Fruit fly (Drosophila melanogaster) whole organism, embryonic: ENCODE data around the gene CG4459.

Source experiments
- C15 ChIP-seq: fragments of 200-800 bp; sonication (Bioruptor generic); IDR thresholded peaks from 3 replicates; pipeline ENCODE4 v1.3.6; 2022; ENCODE audit warnings: missing biosample characterization, missing genetic modification characterization
- CG10543 ChIP-seq: fragments of 200-800 bp; sonication (Bioruptor generic); optimal IDR thresholded peaks from 3 replicates; lab custom pipeline; 2017; ENCODE audit warnings: missing biosample characterization, mild to moderate bottlenecking, missing genetic modification characterization, moderate library complexity
- CG12744 ChIP-seq: fragments of 200-800 bp; sonication (Bioruptor generic); optimal IDR thresholded peaks from 2 replicates; lab custom pipeline; 2016; ENCODE audit warnings: missing biosample characterization, missing genetic modification characterization
- CG13624 ChIP-seq: fragments of 200-800 bp; sonication (Bioruptor generic); optimal IDR thresholded peaks from 2 replicates; lab custom pipeline; 2016; ENCODE audit warnings: missing biosample characterization, missing genetic modification characterization
- CG13894 ChIP-seq: fragments of 200-800 bp; sonication (Bioruptor generic); optimal IDR thresholded peaks from 3 replicates; lab custom pipeline; 2018; ENCODE audit warnings: missing biosample characterization, mild to moderate bottlenecking, missing genetic modification characterization, moderate library complexity
- CG14050 ChIP-seq: fragments of 200-800 bp; sonication (Bioruptor generic); IDR thresholded peaks from 3 replicates; pipeline ENCODE4 v1.3.6; 2022; ENCODE audit warnings: missing biosample characterization, missing genetic modification characterization
- CG15514 ChIP-seq: fragments of 200-800 bp; sonication (Bioruptor generic); optimal IDR thresholded peaks from 3 replicates; lab custom pipeline; 2017; ENCODE audit warnings: missing biosample characterization, missing genetic modification characterization, mild to moderate bottlenecking, moderate library complexity, missing genetic modification reagents
- CG17802 ChIP-seq: fragments of 200-800 bp; sonication (Bioruptor generic); optimal IDR thresholded peaks from 2 replicates; lab custom pipeline; 2018; ENCODE audit warnings: missing biosample characterization, mild to moderate bottlenecking, missing genetic modification characterization, moderate library complexity
- CG31224 ChIP-seq: fragments of 200-800 bp; sonication (Bioruptor generic); IDR thresholded peaks from 2 replicates; pipeline ENCODE4 v1.3.6; 2022; ENCODE audit warnings: missing biosample characterization, missing genetic modification characterization
- CG31365 ChIP-seq: fragments of 200-800 bp; sonication (Bioruptor generic); optimal IDR thresholded peaks from 2 replicates; lab custom pipeline; 2018; ENCODE audit warnings: missing biosample characterization, mild to moderate bottlenecking, missing genetic modification characterization
- CG3163 ChIP-seq: fragments of 200-800 bp; sonication (Bioruptor generic); optimal IDR thresholded peaks from 3 replicates; lab custom pipeline; 2016; ENCODE audit warnings: missing biosample characterization, missing genetic modification characterization
- CG3995 ChIP-seq: fragments of 200-800 bp; sonication (Bioruptor generic); optimal IDR thresholded peaks from 3 replicates; lab custom pipeline; 2016; ENCODE audit warnings: missing biosample characterization, missing genetic modification characterization
- CG42726 ChIP-seq: fragments of 200-800 bp; sonication (Bioruptor generic); IDR thresholded peaks from 2 replicates; pipeline ENCODE4 v1.3.6; 2022; ENCODE audit warnings: missing biosample characterization, missing genetic modification characterization; ENCODE audit not compliant: partially characterized antibody
- CG4424 ChIP-seq: fragments of 200-800 bp; sonication (Bioruptor generic); optimal IDR thresholded peaks from 3 replicates; lab custom pipeline; 2016; ENCODE audit warnings: missing biosample characterization, missing genetic modification characterization
- CG6254 ChIP-seq: fragments of 200-800 bp; sonication (Bioruptor generic); optimal IDR thresholded peaks from 3 replicates; lab custom pipeline; 2017; ENCODE audit warnings: mild to moderate bottlenecking, missing biosample characterization, missing genetic modification reagents, missing genetic modification characterization
- CG6654 ChIP-seq: fragments of 200-800 bp; sonication (Bioruptor generic); optimal IDR thresholded peaks from 2 replicates; lab custom pipeline; 2017; ENCODE audit warnings: missing biosample characterization, mild to moderate bottlenecking, missing genetic modification characterization
- CG9932 ChIP-seq: fragments of 200-800 bp; sonication (Bioruptor generic); IDR thresholded peaks from 2 replicates; pipeline ENCODE4 v1.3.6; 2022; ENCODE audit warnings: missing biosample characterization, missing genetic modification characterization
- CoRest ChIP-seq: fragments of 200-800 bp; sonication (Bioruptor generic); optimal IDR thresholded peaks from 3 replicates; lab custom pipeline; 2018; ENCODE audit warnings: missing biosample characterization, mild to moderate bottlenecking, missing genetic modification characterization, moderate library complexity
- Doc3 ChIP-seq: fragments of 200-800 bp; sonication (Bioruptor generic); IDR thresholded peaks from 3 replicates; pipeline ENCODE4 v1.3.6; 2022; ENCODE audit warnings: missing biosample characterization, missing genetic modification characterization; ENCODE audit not compliant: partially characterized antibody
- Drgx ChIP-seq: fragments of 200-800 bp; sonication (Bioruptor generic); IDR thresholded peaks from 2 replicates; pipeline ENCODE4 v1.3.6; 2022; ENCODE audit warnings: missing biosample characterization, missing genetic modification characterization
- HLHmδ ChIP-seq: fragments of 200-800 bp; sonication (Bioruptor generic); optimal IDR thresholded peaks from 2 replicates; lab custom pipeline; 2018; ENCODE audit warnings: missing biosample characterization, mild to moderate bottlenecking, missing genetic modification characterization, moderate library complexity
- HmgD ChIP-seq: fragments of 200-800 bp; sonication (Bioruptor generic); optimal IDR thresholded peaks from 3 replicates; lab custom pipeline; 2016; ENCODE audit warnings: missing biosample characterization, missing genetic modification characterization
- Hr78 ChIP-seq, 2 experiments: fragments of 200-800 bp in 1 of 2; fragments of >200 bp in 1 of 2; sonication (Bioruptor generic) in 1 of 2; optimal IDR thresholded peaks; 2 replicates each; lab custom pipeline; 2017 to 2019; ENCODE audit warnings: missing biosample characterization in 2 of 2, missing genetic modification characterization in 2 of 2, mild to moderate bottlenecking in 1 of 2, moderate library complexity in 1 of 2
- MBD-R2 ChIP-seq: fragments of 200-800 bp; sonication (Bioruptor generic); IDR thresholded peaks from 2 replicates; pipeline ENCODE4 v1.3.6; 2022; ENCODE audit warnings: missing biosample characterization, missing genetic modification characterization
- Mad ChIP-seq: fragments of 200-800 bp; sonication (Bioruptor generic); optimal IDR thresholded peaks from 2 replicates; lab custom pipeline; 2016; ENCODE audit warnings: missing biosample characterization, missing genetic modification characterization
- Nf-YB ChIP-seq: fragments of 200-800 bp; sonication (Bioruptor generic); optimal IDR thresholded peaks from 3 replicates; lab custom pipeline; 2019; ENCODE audit warnings: missing biosample characterization, mild to moderate bottlenecking, missing genetic modification characterization, moderate library complexity
- Ptx1 ChIP-seq: fragments of 200-800 bp; sonication (Bioruptor generic); IDR thresholded peaks from 2 replicates; pipeline ENCODE4 v1.3.6; 2022; ENCODE audit warnings: missing biosample characterization, missing genetic modification characterization
- Side ChIP-seq: fragments of 200-800 bp; sonication (Bioruptor generic); optimal IDR thresholded peaks from 2 replicates; lab custom pipeline; 2016; ENCODE audit warnings: missing biosample characterization, missing genetic modification characterization
- Sin3A ChIP-seq: fragments of >200 bp; optimal IDR thresholded peaks from 2 replicates; lab custom pipeline; 2018
- Ssrp ChIP-seq: fragments of 200-800 bp; sonication (Bioruptor generic); optimal IDR thresholded peaks from 2 replicates; lab custom pipeline; 2018; ENCODE audit warnings: missing biosample characterization, mild to moderate bottlenecking, missing genetic modification characterization, moderate library complexity
- ab ChIP-seq: fragments of 200-800 bp; sonication (Bioruptor generic); optimal IDR thresholded peaks from 2 replicates; lab custom pipeline; 2016; ENCODE audit warnings: missing biosample characterization, missing genetic modification characterization
- ash1 ChIP-seq: fragments of 200-800 bp; sonication (Bioruptor generic); optimal IDR thresholded peaks from 2 replicates; lab custom pipeline; 2018; ENCODE audit warnings: missing biosample characterization, mild to moderate bottlenecking, missing genetic modification characterization
- bowl ChIP-seq: fragments of 200-800 bp; sonication (Bioruptor generic); IDR thresholded peaks from 2 replicates; pipeline ENCODE4 v1.3.6; 2022; ENCODE audit warnings: missing biosample characterization, missing genetic modification characterization
- gcm ChIP-seq: fragments of 200-800 bp; sonication (Bioruptor generic); optimal IDR thresholded peaks from 2 replicates; lab custom pipeline; 2019; ENCODE audit warnings: missing biosample characterization, mild to moderate bottlenecking, missing genetic modification characterization, moderate library complexity
- gro ChIP-seq: fragments of 200-800 bp; sonication (Bioruptor generic); optimal IDR thresholded peaks from 2 replicates; lab custom pipeline; 2016; ENCODE audit warnings: missing biosample characterization, missing genetic modification characterization
- gsb-n ChIP-seq: fragments of 200-800 bp; sonication (Bioruptor generic); optimal IDR thresholded peaks from 3 replicates; lab custom pipeline; 2018; ENCODE audit warnings: missing biosample characterization, mild to moderate bottlenecking, missing genetic modification characterization
- klu ChIP-seq: fragments of 200-800 bp; sonication (Bioruptor generic); IDR thresholded peaks from 2 replicates; pipeline ENCODE4 v1.3.6; 2022; ENCODE audit warnings: missing biosample characterization, missing genetic modification characterization
- nerfin-2 ChIP-seq: fragments of 200-800 bp; sonication (Bioruptor generic); IDR thresholded peaks from 2 replicates; pipeline ENCODE4 v1.3.6; 2022; ENCODE audit warnings: missing biosample characterization, missing genetic modification characterization; ENCODE audit not compliant: partially characterized antibody
- odd ChIP-seq: fragments of 200-800 bp; sonication (Bioruptor generic); optimal IDR thresholded peaks from 2 replicates; lab custom pipeline; 2017; ENCODE audit warnings: missing biosample characterization, mild to moderate bottlenecking, missing genetic modification characterization
- p53 ChIP-seq: fragments of 200-800 bp; sonication (Bioruptor generic); optimal IDR thresholded peaks from 2 replicates; lab custom pipeline; 2016; ENCODE audit warnings: missing biosample characterization, missing genetic modification characterization
- pfk ChIP-seq: fragments of 200-800 bp; sonication (Bioruptor generic); optimal IDR thresholded peaks from 2 replicates; lab custom pipeline; 2018; ENCODE audit warnings: missing biosample characterization, mild to moderate bottlenecking, missing genetic modification characterization, moderate library complexity
- pum ChIP-seq: fragments of 200-800 bp; sonication (Bioruptor generic); optimal IDR thresholded peaks from 2 replicates; lab custom pipeline; 2016; ENCODE audit warnings: missing biosample characterization, missing genetic modification characterization
- sim ChIP-seq: fragments of 200-800 bp; sonication (Bioruptor generic); IDR thresholded peaks from 2 replicates; pipeline ENCODE4 v1.3.6; 2022; ENCODE audit warnings: missing biosample characterization, missing genetic modification characterization
- so ChIP-seq: fragments of 200-800 bp; sonication (Bioruptor generic); IDR thresholded peaks from 3 replicates; pipeline ENCODE4 v1.3.6; 2022; ENCODE audit warnings: missing biosample characterization, missing genetic modification characterization
- trem ChIP-seq: fragments of 200-800 bp; optimal IDR thresholded peaks from 3 replicates; lab custom pipeline; 2019; ENCODE audit warnings: missing biosample characterization, mild to moderate bottlenecking, missing genetic modification characterization, moderate library complexity
- twi ChIP-seq: fragments of 200-800 bp; optimal IDR thresholded peaks from 2 replicates; lab custom pipeline; 2019; ENCODE audit warnings: missing biosample characterization, mild to moderate bottlenecking, missing genetic modification characterization, moderate library complexity
- wek ChIP-seq: fragments of 200-800 bp; sonication (Bioruptor generic); optimal IDR thresholded peaks from 3 replicates; lab custom pipeline; 2018; ENCODE audit warnings: missing biosample characterization, mild to moderate bottlenecking, missing genetic modification characterization, moderate library complexity
- zen ChIP-seq: fragments of 200-800 bp; sonication (Bioruptor generic); optimal IDR thresholded peaks from 3 replicates; lab custom pipeline; 2018; ENCODE audit warnings: missing biosample characterization, mild to moderate bottlenecking, missing genetic modification characterization, moderate library complexity
- zen2 ChIP-seq: fragments of 200-800 bp; sonication (Bioruptor generic); IDR thresholded peaks from 3 replicates; pipeline ENCODE4 v1.3.6; 2022; ENCODE audit warnings: missing biosample characterization, missing genetic modification characterization; ENCODE audit not compliant: partially characterized antibody
- zfh1 ChIP-seq: fragments of 200-800 bp; sonication (Bioruptor generic); IDR thresholded peaks from 3 replicates; pipeline ENCODE4 v1.3.6; 2022; ENCODE audit warnings: missing biosample characterization, missing genetic modification characterization

The CG4459 gene

dm6 chr3R:19880431-19880939, 48.0 kb downstream of the CG4459 start (continued):
- TF ChIP-seq Ssrp (peak; percentile 38), CG15514 (GFP tag; lab: Kevin White, UChicago) (peak; percentile 26), zfh1 (GFP tag; lab: Robert Waterston, UW) (no peak; the same call in 2 of the 3 replicates), twi (tag; lab: Kevin White, UChicago) (peak; percentile 46), HmgD (GFP tag; lab: Kevin White, UChicago) (no peak), Hr78 (GFP tag; optimal IDR thresholded peaks at IDR 0.05; lab: Kevin White, UChicago) (peak in 1 of 2 experiments; percentile 26), MBD-R2 (no peak; the same call in 1 of the 2 replicates), zen (tag; lab: Kevin White, UChicago) (no peak), pum (GFP tag; lab: Kevin White, UChicago) (peak; percentile 24), wek (GFP tag; lab: Kevin White, UChicago) (peak; percentile 0), zen2 (GFP tag; lab: Robert Waterston, UW) (no peak), klu (GFP tag; lab: Robert Waterston, UW) (peak; percentile 22; the same call in 1 of the 2 replicates), pfk (GFP tag; lab: Kevin White, UChicago) (no peak), Mad (GFP tag; lab: Kevin White, UChicago) (no peak), ab (GFP tag; lab: Kevin White, UChicago) (no peak), sim (no peak), CG6254 (GFP tag; lab: Kevin White, UChicago) (peak; percentile 8), CG13894 (tag; lab: Kevin White, UChicago) (no peak), CG14050 (GFP tag; lab: Robert Waterston, UW) (peak; percentile 44; the same call in 2 of the 3 replicates), CG4424 (peak; percentile 21), Sin3A (lab: Kevin White, UChicago) (no peak), CG12744 (no peak), CoRest (tag; lab: Kevin White, UChicago) (peak; percentile 63), CG3163 (GFP tag; lab: Kevin White, UChicago) (peak; percentile 31), p53 (GFP tag; lab: Kevin White, UChicago) (no peak), C15 (GFP tag; lab: Robert Waterston, UW) (no peak), trem (no peak), Ptx1 (GFP tag; lab: Robert Waterston, UW) (peak; percentile 55), Doc3 (GFP tag; lab: Robert Waterston, UW) (no peak), CG13624 (GFP tag; lab: Kevin White, UChicago) (peak; percentile 46), bowl (no peak), gsb-n (tag; lab: Kevin White, UChicago) (no peak), Drgx (GFP tag; lab: Robert Waterston, UW) (peak; percentile 37; the same call in 1 of the 2 replicates), gcm (GFP tag; lab: Kevin White, UChicago) (peak; percentile 34), CG17802 (tag; lab: Kevin White, UChicago) (peak; percentile 1), gro (GFP tag; lab: Kevin White, UChicago) (peak; percentile 22), nerfin-2 (no peak), Nf-YB (peak; percentile 38), so (GFP tag; lab: Robert Waterston, UW) (0 out of 3 replicates have a peak, but pooled peaks have one; percentile 37), CG9932 (GFP tag; lab: Robert Waterston, UW) (peak; percentile 22; the same call in 1 of the 2 replicates), CG31365 (no peak), CG3995 (GFP tag; lab: Kevin White, UChicago) (no peak), ash1 (GFP tag; lab: Kevin White, UChicago) (no peak), CG6654 (peak; percentile 13), CG31224 (GFP tag; lab: Robert Waterston, UW) (no peak), CG42726 (no peak), HLHmδ (GFP tag; lab: Kevin White, UChicago) (peak; percentile 31), Side (GFP tag; lab: Kevin White, UChicago) (peak; percentile 58), odd (GFP tag; lab: Kevin White, UChicago) (peak; percentile 54), CG10543 (GFP tag; lab: Kevin White, UChicago) (peak; percentile 74)
